Worm (Caenorhabditis elegans): ENCODE results near the gene aqp-1.

aqp-1 gene

ce11 chrII:7238248-7238647, at the start of gene aqp-1:
TSS of gene aqp-1 (minus strand) at chrII:7238349.
- TF ChIP-seq him-1 (tag; optimal IDR thresholded peaks at IDR 0.05): no peak
- TF ChIP-seq dao-5 (tag; optimal IDR thresholded peaks at IDR 0.05): no peak
- no peak for TF ChIP-seq W03F9.2 (tag; optimal IDR thresholded peaks at IDR 0.05)

- no peak for TF ChIP-seq W03F9.2 (tag; optimal IDR thresholded peaks at IDR 0.05)
- no peak for TF ChIP-seq him-1 (tag; optimal IDR thresholded peaks at IDR 0.05)
- no peak for TF ChIP-seq dao-5 (tag; optimal IDR thresholded peaks at IDR 0.05)
Observed at ce11 chrII:7287709-7288108, 49.6 kb upstream of the aqp-1 start.

- no peak for TF ChIP-seq him-1 (tag; optimal IDR thresholded peaks at IDR 0.05)
- TF ChIP-seq dao-5 (tag; optimal IDR thresholded peaks at IDR 0.05): no peak
- no peak for TF ChIP-seq W03F9.2 (tag; optimal IDR thresholded peaks at IDR 0.05)
Observed at ce11 chrII:7287140-7287539, 49.0 kb upstream of the aqp-1 start.

ce11 chrII:7283063-7283462, 44.9 kb upstream of the aqp-1 start:
- TF ChIP-seq dao-5 (tag; optimal IDR thresholded peaks at IDR 0.05): no peak
- TF ChIP-seq him-1 (tag; optimal IDR thresholded peaks at IDR 0.05): no peak
- TF ChIP-seq W03F9.2 (tag; optimal IDR thresholded peaks at IDR 0.05): no peak

- no peak for TF ChIP-seq dao-5 (tag; optimal IDR thresholded peaks at IDR 0.05)
- no peak for TF ChIP-seq W03F9.2 (tag; optimal IDR thresholded peaks at IDR 0.05)
- TF ChIP-seq him-1 (tag; optimal IDR thresholded peaks at IDR 0.05): no peak
Observed at ce11 chrII:7280584-7280983, 42.4 kb upstream of the aqp-1 start.

ce11 chrII:7279808-7280207, 41.7 kb upstream of the aqp-1 start:
- TF ChIP-seq him-1 (tag; optimal IDR thresholded peaks at IDR 0.05): no peak
- TF ChIP-seq W03F9.2 (tag; optimal IDR thresholded peaks at IDR 0.05): no peak
- TF ChIP-seq dao-5 (tag; optimal IDR thresholded peaks at IDR 0.05): no peak

ce11 chrII:7277925-7278324, 39.8 kb upstream of the aqp-1 start:
- TF ChIP-seq dao-5 (tag; optimal IDR thresholded peaks at IDR 0.05): no peak

- TF ChIP-seq W03F9.2 (tag; optimal IDR thresholded peaks at IDR 0.05) (no peak), dao-5 (tag; optimal IDR thresholded peaks at IDR 0.05) (no peak), him-1 (tag; optimal IDR thresholded peaks at IDR 0.05) (no peak)
Observed at ce11 chrII:7277257-7277656, 39.1 kb upstream of the aqp-1 start.

ce11 chrII:7273517-7273916, 35.4 kb upstream of the aqp-1 start:
- TF ChIP-seq dao-5 (tag; optimal IDR thresholded peaks at IDR 0.05) (no peak), W03F9.2 (tag; optimal IDR thresholded peaks at IDR 0.05) (no peak), him-1 (tag; optimal IDR thresholded peaks at IDR 0.05) (no peak)

ce11 chrII:7272513-7272912, 34.4 kb upstream of the aqp-1 start:
- TF ChIP-seq him-1 (tag; optimal IDR thresholded peaks at IDR 0.05): no peak
- TF ChIP-seq dao-5 (tag; optimal IDR thresholded peaks at IDR 0.05): no peak
- TF ChIP-seq W03F9.2 (tag; optimal IDR thresholded peaks at IDR 0.05): no peak

- TF ChIP-seq him-1 (tag; optimal IDR thresholded peaks at IDR 0.05): no peak
- TF ChIP-seq dao-5 (tag; optimal IDR thresholded peaks at IDR 0.05): no peak
- no peak for TF ChIP-seq W03F9.2 (tag; optimal IDR thresholded peaks at IDR 0.05)
Observed at ce11 chrII:7269783-7270182, 31.6 kb upstream of the aqp-1 start.

ce11 chrII:7264675-7265074, 26.5 kb upstream of the aqp-1 start:
- TF ChIP-seq dao-5 (tag; optimal IDR thresholded peaks at IDR 0.05) (no peak), W03F9.2 (tag; optimal IDR thresholded peaks at IDR 0.05) (no peak), him-1 (tag; optimal IDR thresholded peaks at IDR 0.05) (no peak)

ce11 chrII:7261854-7262253, 23.7 kb upstream of the aqp-1 start, which contains the start of gene C30G12.4:
TSS of gene C30G12.4 (plus strand) at chrII:7262154.
- TF ChIP-seq dao-5 (tag; optimal IDR thresholded peaks at IDR 0.05) (no peak), W03F9.2 (tag; optimal IDR thresholded peaks at IDR 0.05) (no peak), him-1 (tag; optimal IDR thresholded peaks at IDR 0.05) (no peak)

ce11 chrII:7255614-7256162, 17.5 kb upstream of the aqp-1 start, which contains the start of gene F32A5.8:
TSS of gene F32A5.8 (plus strand) at chrII:7256112.
- TF ChIP-seq dao-5 (tag; optimal IDR thresholded peaks at IDR 0.05): no peak
- no peak for TF ChIP-seq W03F9.2 (tag; optimal IDR thresholded peaks at IDR 0.05)
- TF ChIP-seq him-1 (tag; optimal IDR thresholded peaks at IDR 0.05): no peak

- no peak for TF ChIP-seq W03F9.2 (tag; optimal IDR thresholded peaks at IDR 0.05)
- no peak for TF ChIP-seq him-1 (tag; optimal IDR thresholded peaks at IDR 0.05)
- no peak for TF ChIP-seq dao-5 (tag; optimal IDR thresholded peaks at IDR 0.05)
Observed at ce11 chrII:7253073-7253472, 14.9 kb upstream of the aqp-1 start, which contains the start of gene lsm-4. TSS of gene lsm-4 (minus strand) at chrII:7253163.
